Worm (Caenorhabditis elegans) whole organism, late embryonic: Measurements from ENCODE around the gene T16G1.13.

Experiments used
- C08G9.2 ChIP-seq: sonication (generic microtip); optimal IDR thresholded peaks from 2 replicates; lab custom pipeline; 2016; ENCODE audit warnings: mild to moderate bottlenecking, missing genetic modification characterization, moderate library complexity, missing compliant biosample characterization
- K09A11.1 ChIP-seq: sonication (generic microtip); optimal IDR thresholded peaks from 2 replicates; lab custom pipeline; 2017; ENCODE audit warnings: antibody characterized with exemption, mild to moderate bottlenecking, missing genetic modification characterization, missing compliant biosample characterization; ENCODE audit not compliant: insufficient read depth
- T23F11.4 ChIP-seq: fragments of 200-800 bp; sonication (Bioruptor generic); optimal IDR thresholded peaks from 2 replicates; lab custom pipeline; 2018; ENCODE audit warnings: mild to moderate bottlenecking, missing genetic modification characterization, missing compliant biosample characterization
- ceh-14 ChIP-seq: sonication (generic microtip); optimal IDR thresholded peaks from 2 replicates; lab custom pipeline; 2016; ENCODE audit warnings: missing genotype, missing genetic modification characterization, missing compliant biosample characterization
- ceh-19 ChIP-seq: fragments of 200-800 bp; sonication (Bioruptor generic); optimal IDR thresholded peaks from 2 replicates; lab custom pipeline; 2018; ENCODE audit warnings: mild to moderate bottlenecking, missing genetic modification characterization, missing compliant biosample characterization
- ceh-2 ChIP-seq: sonication (generic microtip); optimal IDR thresholded peaks from 2 replicates; lab custom pipeline; 2016; ENCODE audit warnings: missing genotype, missing genetic modification characterization, missing compliant biosample characterization
- ceh-22 ChIP-seq: sonication (generic microtip); optimal IDR thresholded peaks from 2 replicates; lab custom pipeline; 2017; ENCODE audit warnings: missing biosample characterization, missing genetic modification characterization
- ceh-24 ChIP-seq: sonication (generic microtip); optimal IDR thresholded peaks from 2 replicates; lab custom pipeline; 2016; ENCODE audit warnings: mild to moderate bottlenecking, missing genetic modification characterization, missing compliant biosample characterization
- ceh-31 ChIP-seq: sonication (generic microtip); optimal IDR thresholded peaks from 2 replicates; lab custom pipeline; 2016; ENCODE audit warnings: missing genetic modification characterization, missing compliant biosample characterization
- ceh-34 ChIP-seq: sonication (generic microtip); optimal IDR thresholded peaks from 2 replicates; lab custom pipeline; 2016; ENCODE audit warnings: mild to moderate bottlenecking, missing genetic modification characterization, missing compliant biosample characterization
- ceh-48 ChIP-seq: sonication (generic microtip); optimal IDR thresholded peaks from 2 replicates; lab custom pipeline; 2016; ENCODE audit warnings: missing genetic modification characterization, inconsistent platforms, missing compliant biosample characterization
- ceh-6 ChIP-seq: fragments of 200-800 bp; sonication (Bioruptor generic); optimal IDR thresholded peaks from 2 replicates; lab custom pipeline; 2018; ENCODE audit warnings: mild to moderate bottlenecking, missing genetic modification characterization, missing compliant biosample characterization
- ceh-9 ChIP-seq: sonication (generic microtip); optimal IDR thresholded peaks from 2 replicates; lab custom pipeline; 2016; ENCODE audit warnings: mild to moderate bottlenecking, missing genetic modification characterization, inconsistent platforms, missing compliant biosample characterization
- che-1 ChIP-seq: sonication (generic microtip); optimal IDR thresholded peaks from 2 replicates; lab custom pipeline; 2016; ENCODE audit warnings: mild to moderate bottlenecking, missing genetic modification characterization, missing compliant biosample characterization
- elt-2 ChIP-seq: sonication (generic microtip); optimal IDR thresholded peaks from 2 replicates; lab custom pipeline; 2016; ENCODE audit warnings: missing genetic modification reagents, missing genetic modification characterization, missing compliant biosample characterization
- eyg-1 ChIP-seq: sonication (generic microtip); optimal IDR thresholded peaks from 2 replicates; lab custom pipeline; 2016; ENCODE audit warnings: missing genotype, missing genetic modification characterization, missing compliant biosample characterization
- fax-1 ChIP-seq: sonication (generic microtip); optimal IDR thresholded peaks from 2 replicates; lab custom pipeline; 2016; ENCODE audit warnings: missing genotype, missing genetic modification characterization, missing compliant biosample characterization
- fkh-6 ChIP-seq: sonication (generic microtip); optimal IDR thresholded peaks from 2 replicates; lab custom pipeline; 2016; ENCODE audit warnings: missing genetic modification characterization, missing compliant biosample characterization
- gmeb-2 ChIP-seq: sonication (generic microtip); optimal IDR thresholded peaks from 2 replicates; lab custom pipeline; 2016; ENCODE audit warnings: missing genetic modification characterization, inconsistent platforms, missing compliant biosample characterization
- hlh-13 ChIP-seq: fragments of 200-800 bp; sonication (Bioruptor generic); optimal IDR thresholded peaks from 2 replicates; lab custom pipeline; 2018; ENCODE audit warnings: mild to moderate bottlenecking, missing genetic modification characterization, missing compliant biosample characterization
- hlh-15 ChIP-seq: sonication (generic microtip); optimal IDR thresholded peaks from 2 replicates; lab custom pipeline; 2016; ENCODE audit warnings: missing genetic modification characterization, missing compliant biosample characterization
- hlh-6 ChIP-seq: sonication (generic microtip); optimal IDR thresholded peaks from 2 replicates; lab custom pipeline; 2016; ENCODE audit warnings: missing genotype, missing genetic modification characterization, missing compliant biosample characterization
- lim-6 ChIP-seq: sonication (generic microtip); optimal IDR thresholded peaks from 2 replicates; lab custom pipeline; 2016; ENCODE audit warnings: missing genetic modification characterization, missing compliant biosample characterization
- nfya-1 ChIP-seq: sonication (generic microtip); optimal IDR thresholded peaks from 2 replicates; lab custom pipeline; 2017; ENCODE audit warnings: missing genetic modification characterization, mild to moderate bottlenecking, missing compliant biosample characterization, antibody characterized with exemption, moderate library complexity
- nhr-232 ChIP-seq: sonication (generic microtip); optimal IDR thresholded peaks from 2 replicates; lab custom pipeline; 2016; ENCODE audit warnings: missing genetic modification characterization, missing compliant biosample characterization
- odd-2 ChIP-seq: sonication (generic microtip); optimal IDR thresholded peaks from 2 replicates; lab custom pipeline; 2017; ENCODE audit warnings: antibody characterized with exemption, mild to moderate bottlenecking, missing genetic modification characterization, missing compliant biosample characterization
- pag-3 ChIP-seq: sonication (generic microtip); optimal IDR thresholded peaks from 2 replicates; lab custom pipeline; 2016; ENCODE audit warnings: missing compliant biosample characterization, missing genetic modification characterization, borderline replicate concordance
- pax-1 ChIP-seq: fragments of 150-350 bp; optimal IDR thresholded peaks from 2 replicates; lab custom pipeline; 2014; ENCODE audit warnings: missing biosample characterization, missing genetic modification characterization
- pha-2 ChIP-seq: sonication (generic microtip); optimal IDR thresholded peaks from 2 replicates; lab custom pipeline; 2017; ENCODE audit warnings: mild to moderate bottlenecking, missing genetic modification characterization, missing compliant biosample characterization
- sdc-2 ChIP-seq: sonication (generic microtip); optimal IDR thresholded peaks from 2 replicates; lab custom pipeline; 2016; ENCODE audit warnings: missing genotype, missing genetic modification characterization, missing compliant biosample characterization
- sox-2 ChIP-seq: fragments of 200-800 bp; sonication (Bioruptor generic); IDR thresholded peaks from 2 replicates; pipeline ENCODE4 v1.3.6; 2022; ENCODE audit warnings: missing genetic modification reagents, missing genetic modification characterization, missing compliant biosample characterization
- sox-4 ChIP-seq: sonication (generic microtip); optimal IDR thresholded peaks from 2 replicates; lab custom pipeline; 2017; ENCODE audit warnings: mild to moderate bottlenecking, missing genetic modification characterization, inconsistent platforms, missing compliant biosample characterization
- syd-9 ChIP-seq: sonication (generic microtip); optimal IDR thresholded peaks from 2 replicates; lab custom pipeline; 2016; ENCODE audit warnings: mild to moderate bottlenecking, missing genetic modification characterization, moderate library complexity, missing compliant biosample characterization
- tbx-7 ChIP-seq: sonication (generic microtip); optimal IDR thresholded peaks from 2 replicates; lab custom pipeline; 2016; ENCODE audit warnings: missing genotype, missing genetic modification characterization, missing compliant biosample characterization
- ttx-3 ChIP-seq: sonication (generic microtip); optimal IDR thresholded peaks from 2 replicates; lab custom pipeline; 2016; ENCODE audit warnings: missing genetic modification reagents, missing genetic modification characterization, missing compliant biosample characterization
- unc-86 ChIP-seq: sonication (generic microtip); optimal IDR thresholded peaks from 2 replicates; lab custom pipeline; 2016; ENCODE audit warnings: missing genetic modification characterization, missing compliant biosample characterization

Gene T16G1.13

DNA sequence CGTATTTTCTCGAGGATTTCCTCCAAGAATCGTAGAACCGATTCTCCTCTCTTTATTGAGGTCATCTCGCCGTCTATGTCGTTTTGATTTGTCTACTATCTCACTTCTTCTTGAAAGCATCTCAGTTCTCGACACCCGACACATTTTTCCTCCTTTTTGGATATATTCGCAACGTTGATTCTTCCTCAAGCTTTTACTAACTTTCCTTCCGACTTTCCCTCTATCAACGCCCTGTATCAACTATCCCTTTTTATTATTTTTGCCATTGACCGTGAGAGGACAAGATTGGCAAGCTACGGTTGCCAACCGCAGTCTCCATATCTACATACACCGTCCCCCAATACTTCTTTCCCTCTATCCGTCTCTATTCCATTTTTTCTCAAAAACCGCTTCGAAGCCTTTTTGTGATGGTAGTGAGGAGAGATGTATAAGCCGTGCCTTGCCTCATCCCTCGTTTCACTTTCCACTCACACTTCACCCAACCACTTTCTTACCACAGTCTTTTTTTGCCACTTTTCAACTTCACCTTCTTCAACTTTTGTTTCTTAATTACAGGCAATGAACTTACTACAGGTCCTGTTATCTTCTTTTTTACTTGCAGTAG is 20.7 kb upstream of the T16G1.13 start, which contains the start of gene T16G1.2:
TSS of gene T16G1.2 (plus strand) at position 554 of the 604 bp plus-strand sequence.
- TF ChIP-seq lim-6 (tag; lab: Kevin White, UChicago) (no peak), ttx-3 (tag; lab: Kevin White, UChicago) (no peak), ceh-48 (tag; lab: Kevin White, UChicago) (no peak), unc-86 (tag; lab: Kevin White, UChicago) (no peak)

DNA sequence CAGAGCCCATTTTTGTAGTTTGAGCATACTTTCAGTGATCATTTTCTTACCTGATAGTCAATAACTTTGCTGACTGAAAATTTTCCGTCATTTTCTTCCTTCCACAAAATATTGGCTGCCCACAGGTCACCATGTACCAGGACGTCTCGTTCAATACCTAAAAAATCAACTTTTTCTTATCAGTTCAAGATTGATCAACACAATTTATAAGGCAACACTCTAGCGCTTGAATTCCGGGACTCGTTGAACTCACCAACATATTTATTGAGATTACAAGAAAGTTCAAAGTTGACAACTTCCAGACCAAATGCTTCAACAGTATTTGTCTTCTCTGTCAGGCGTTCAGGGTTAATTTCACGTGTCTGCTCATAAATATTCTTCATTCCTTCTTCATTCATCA is 16.1 kb upstream of the T16G1.13 start:
- TF ChIP-seq ceh-6 (no peak), fax-1 (tag; lab: Kevin White, UChicago) (no peak), nhr-232 (tag; lab: Kevin White, UChicago) (no peak), ceh-34 (tag; lab: Kevin White, UChicago) (no peak), pax-1 (tag; lab: Kevin White, UChicago) (no peak), ceh-31 (tag; lab: Kevin White, UChicago) (no peak), sox-2 (GFP tag; lab: Robert Waterston, UW) (no peak), C08G9.2 (tag; lab: Kevin White, UChicago) (no peak), ceh-19 (GFP tag; lab: Kevin White, UChicago) (no peak), sox-4 (tag; lab: Kevin White, UChicago) (no peak), hlh-13 (GFP tag; lab: Kevin White, UChicago) (no peak), T23F11.4 (GFP tag; lab: Kevin White, UChicago) (no peak), fkh-6 (tag; lab: Kevin White, UChicago) (no peak), K09A11.1 (tag; lab: Kevin White, UChicago) (no peak), sdc-2 (tag; lab: Kevin White, UChicago) (no peak), nfya-1 (tag; lab: Kevin White, UChicago) (no peak), hlh-15 (tag; lab: Kevin White, UChicago) (no peak), pag-3 (tag; lab: Kevin White, UChicago) (no peak), tbx-7 (tag; lab: Kevin White, UChicago) (no peak), pha-2 (tag; lab: Kevin White, UChicago) (no peak)

DNA sequence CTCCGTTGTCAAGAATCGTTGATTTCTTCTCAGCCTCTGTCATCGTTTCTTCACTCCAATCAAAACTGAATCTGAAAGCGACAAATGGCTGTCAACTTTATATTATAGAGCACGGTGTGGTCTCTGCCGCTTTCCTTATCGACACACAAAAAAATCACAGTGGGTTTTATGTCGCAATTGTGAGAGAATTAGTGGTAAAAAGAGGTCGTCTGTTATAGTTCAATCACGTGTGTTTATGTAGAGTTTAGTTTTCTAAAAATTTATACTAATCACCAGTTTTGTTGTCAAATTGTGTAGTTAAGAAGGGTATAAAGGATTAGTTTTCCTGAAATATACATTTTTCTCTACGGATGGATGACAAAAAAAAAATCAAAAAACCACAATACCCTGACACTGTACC is 14.7 kb upstream of the T16G1.13 start, which contains the start of gene T16G1.7:
TSS of gene T16G1.7 (minus strand) at position 137 of the 400 bp plus-strand sequence.
- TF ChIP-seq K09A11.1 (tag; lab: Kevin White, UChicago) (no peak), ceh-24 (no peak), T23F11.4 (GFP tag; lab: Kevin White, UChicago) (no peak), hlh-6 (tag; lab: Kevin White, UChicago) (no peak), pha-2 (tag; lab: Kevin White, UChicago) (no peak), ceh-14 (tag; lab: Kevin White, UChicago) (no peak), gmeb-2 (tag; lab: Kevin White, UChicago) (no peak), che-1 (tag; lab: Kevin White, UChicago) (no peak), ceh-9 (tag; lab: Kevin White, UChicago) (no peak), nhr-232 (tag; lab: Kevin White, UChicago) (no peak), elt-2 (tag; lab: Kevin White, UChicago) (no peak), ceh-22 (tag; lab: Kevin White, UChicago) (no peak), syd-9 (tag; lab: Kevin White, UChicago) (no peak), sox-2 (GFP tag; lab: Robert Waterston, UW) (no peak), tbx-7 (tag; lab: Kevin White, UChicago) (no peak), sox-4 (tag; lab: Kevin White, UChicago) (no peak), odd-2 (no peak), eyg-1 (no peak), ceh-2 (tag; lab: Kevin White, UChicago) (no peak)
